Worm (Caenorhabditis elegans) whole organism, L4 larva: ENCODE measurements around the gene hsp-1.

ENCODE experiments used
- D1046.2 ChIP-seq: fragments of 200-800 bp; sonication (Bioruptor generic); IDR thresholded peaks from 2 replicates; pipeline ENCODE4 v1.3.6; 2022; ENCODE audit warnings: missing genetic modification characterization, missing compliant biosample characterization
- F10B5.3 ChIP-seq: sonication (generic microtip); optimal IDR thresholded peaks from 2 replicates; lab custom pipeline; 2016; ENCODE audit warnings: mild to moderate bottlenecking, missing genetic modification characterization, missing compliant biosample characterization
- F37D6.2 ChIP-seq: sonication (generic microtip); optimal IDR thresholded peaks from 2 replicates; lab custom pipeline; 2016; ENCODE audit warnings: mild to moderate bottlenecking, missing genetic modification characterization, missing compliant biosample characterization
- F44E2.7 ChIP-seq: fragments of 200-800 bp; sonication (Bioruptor generic); IDR thresholded peaks from 2 replicates; pipeline ENCODE4 v2.1.2; 2022; ENCODE audit warnings: missing genetic modification characterization, missing compliant biosample characterization
- R02D3.7 ChIP-seq: fragments of 150-350 bp; sonication (generic microtip); optimal IDR thresholded peaks from 3 replicates; lab custom pipeline; 2014; ENCODE audit warnings: missing biosample characterization, missing genetic modification characterization
- T20F7.1 ChIP-seq: fragments of 200-800 bp; sonication (Bioruptor generic); optimal IDR thresholded peaks from 2 replicates; lab custom pipeline; 2018; ENCODE audit warnings: mild to moderate bottlenecking, missing genetic modification characterization, missing compliant biosample characterization
- T26A8.4 ChIP-seq: fragments of 200-800 bp; sonication (Bioruptor generic); IDR thresholded peaks from 2 replicates; pipeline ENCODE4 v1.3.6; 2022; ENCODE audit warnings: missing genetic modification characterization, missing compliant biosample characterization
- Y105C5A.15 ChIP-seq: fragments of 200-800 bp; sonication (Bioruptor generic); IDR thresholded peaks from 2 replicates; pipeline ENCODE4 v1.3.6; 2022; ENCODE audit warnings: missing genetic modification characterization, missing compliant biosample characterization
- Y5F2A.4 ChIP-seq: fragments of 200-800 bp; sonication (Bioruptor generic); optimal IDR thresholded peaks from 2 replicates; lab custom pipeline; 2018; ENCODE audit warnings: mild to moderate bottlenecking, missing genetic modification characterization, missing compliant biosample characterization
- Y75B8A.6 ChIP-seq: fragments of 200-800 bp; sonication (Bioruptor generic); IDR thresholded peaks from 2 replicates; pipeline ENCODE4 v1.3.6; 2022; ENCODE audit warnings: missing genetic modification reagents, missing genetic modification characterization, missing compliant biosample characterization
- aha-1 ChIP-seq: fragments of 150-350 bp; peaks from one replicate; lab custom pipeline; 2014; ENCODE audit warnings: missing biosample characterization, missing genetic modification characterization
- aly-2 ChIP-seq: sonication (generic microtip); optimal IDR thresholded peaks from 2 replicates; lab custom pipeline; 2018; ENCODE audit warnings: missing biosample characterization, missing genetic modification characterization
- ama-1 ChIP-seq: fragments of 150-350 bp; optimal IDR thresholded peaks from 2 replicates; lab custom pipeline; 2014; ENCODE audit warnings: inconsistent platforms, mixed read lengths
- attf-4 ChIP-seq: sonication (generic microtip); optimal IDR thresholded peaks from 3 replicates; lab custom pipeline; 2017; ENCODE audit warnings: missing biosample characterization, missing genetic modification characterization
- ceh-20 ChIP-seq: fragments of 200-800 bp; sonication (Bioruptor generic); IDR thresholded peaks from 2 replicates; pipeline ENCODE4 v1.3.6; 2022; ENCODE audit warnings: missing genetic modification reagents, missing genetic modification characterization, missing compliant biosample characterization
- ceh-32 ChIP-seq: sonication (generic microtip); optimal IDR thresholded peaks from 2 replicates; lab custom pipeline; 2016; ENCODE audit warnings: mild to moderate bottlenecking, missing genetic modification characterization, missing compliant biosample characterization; ENCODE audit not compliant: poor library complexity
- ceh-44 ChIP-seq: fragments of 200-800 bp; sonication (Bioruptor generic); IDR thresholded peaks from 2 replicates; pipeline ENCODE4 v1.3.6; 2022; ENCODE audit warnings: missing genetic modification reagents, missing genetic modification characterization, missing compliant biosample characterization
- ceh-62 ChIP-seq: sonication (generic microtip); optimal IDR thresholded peaks from 2 replicates; lab custom pipeline; 2017; ENCODE audit warnings: missing biosample characterization, missing genetic modification characterization
- ceh-82 ChIP-seq: sonication (generic microtip); optimal IDR thresholded peaks from 2 replicates; lab custom pipeline; 2017; ENCODE audit warnings: missing biosample characterization, missing genetic modification characterization
- ces-1 ChIP-seq: fragments of 150-350 bp; sonication (generic microtip); optimal IDR thresholded peaks from 4 replicates; lab custom pipeline; 2014; ENCODE audit warnings: missing biosample characterization, missing genetic modification reagents, missing genetic modification characterization
- cey-2 ChIP-seq: sonication (generic microtip); optimal IDR thresholded peaks from 3 replicates; lab custom pipeline; 2017; ENCODE audit warnings: missing genetic modification characterization, mild to moderate bottlenecking, missing compliant biosample characterization, antibody characterized with exemption, borderline replicate concordance; ENCODE audit not compliant: insufficient read depth
- ctbp-1 ChIP-seq: fragments of 200-800 bp; sonication (Bioruptor generic); IDR thresholded peaks from 2 replicates; pipeline ENCODE4 v1.3.6; 2022; ENCODE audit warnings: missing genetic modification reagents, missing genetic modification characterization, missing compliant biosample characterization
- daf-12 ChIP-seq: fragments of 150-350 bp; optimal IDR thresholded peaks from 2 replicates; lab custom pipeline; 2014; ENCODE audit warnings: missing biosample characterization, missing genetic modification reagents, missing genetic modification characterization
- daf-16 ChIP-seq, 3 experiments: sonication (generic microtip); optimal IDR thresholded peaks; 2 replicates each; lab custom pipeline; 2016 to 2017; ENCODE audit warnings: missing genetic modification characterization in 3 of 3, missing genetic modification reagents in 3 of 3, mild to moderate bottlenecking in 2 of 3, missing compliant biosample characterization in 2 of 3, missing biosample characterization in 1 of 3, moderate library complexity in 1 of 3
- dmd-6 ChIP-seq: fragments of 200-800 bp; sonication (Bioruptor generic); IDR thresholded peaks from 2 replicates; pipeline ENCODE4 v1.3.6; 2022; ENCODE audit warnings: missing genetic modification reagents, missing genetic modification characterization, missing compliant biosample characterization
- dmd-8 ChIP-seq: fragments of 200-800 bp; sonication (Bioruptor generic); IDR thresholded peaks from 2 replicates; pipeline ENCODE4 v1.3.6; 2022; ENCODE audit warnings: missing genetic modification characterization, missing compliant biosample characterization
- dpl-1 ChIP-seq: fragments of 150-350 bp; optimal IDR thresholded peaks from 2 replicates; lab custom pipeline; 2014; ENCODE audit warnings: missing biosample characterization, missing genetic modification reagents, missing genetic modification characterization
- duxl-1 ChIP-seq: sonication (generic microtip); optimal IDR thresholded peaks from 2 replicates; lab custom pipeline; 2016; ENCODE audit warnings: mild to moderate bottlenecking, missing genetic modification characterization, moderate library complexity, missing compliant biosample characterization; ENCODE audit not compliant: poor library complexity
- egl-43 ChIP-seq: fragments of 200-800 bp; sonication (Bioruptor generic); IDR thresholded peaks from 2 replicates; pipeline ENCODE4 v1.3.6; 2022; ENCODE audit warnings: missing genetic modification reagents, missing genetic modification characterization, missing compliant biosample characterization
- hmg-1.1 ChIP-seq: fragments of 200-800 bp; sonication (Bioruptor generic); IDR thresholded peaks from 2 replicates; pipeline ENCODE4 v1.3.6; 2022; ENCODE audit warnings: missing genetic modification reagents, missing genetic modification characterization, missing compliant biosample characterization
- lim-7 ChIP-seq: fragments of 200-800 bp; sonication (Bioruptor generic); IDR thresholded peaks from 2 replicates; pipeline ENCODE4 v1.3.6; 2022; ENCODE audit warnings: missing genetic modification characterization, missing compliant biosample characterization
- lin-13 ChIP-seq: fragments of 150-350 bp; optimal IDR thresholded peaks from 2 replicates; lab custom pipeline; 2014; ENCODE audit warnings: missing biosample characterization, missing genetic modification reagents, missing genetic modification characterization
- lin-15B ChIP-seq: fragments of 150-350 bp; sonication (generic microtip); optimal IDR thresholded peaks from 3 replicates; lab custom pipeline; 2014; ENCODE audit warnings: missing biosample characterization, missing genetic modification characterization
- mxl-3 ChIP-seq: fragments of 200-800 bp; sonication (Bioruptor generic); optimal IDR thresholded peaks from 2 replicates; lab custom pipeline; 2018; ENCODE audit warnings: mild to moderate bottlenecking, missing genetic modification characterization, missing compliant biosample characterization
- nhr-102 ChIP-seq: sonication (generic microtip); optimal IDR thresholded peaks from 2 replicates; lab custom pipeline; 2016; ENCODE audit warnings: mild to moderate bottlenecking, missing genetic modification characterization, moderate library complexity, missing compliant biosample characterization
- nhr-11 ChIP-seq: fragments of 150-350 bp; optimal IDR thresholded peaks from 2 replicates; lab custom pipeline; 2014; ENCODE audit warnings: missing biosample characterization, missing genetic modification characterization
- nhr-25 ChIP-seq: sonication (generic microtip); optimal IDR thresholded peaks from 2 replicates; lab custom pipeline; 2017; ENCODE audit warnings: missing genetic modification characterization, mild to moderate bottlenecking, missing compliant biosample characterization, antibody characterized with exemption, moderate library complexity, borderline replicate concordance; ENCODE audit not compliant: insufficient read depth
- nhr-42 ChIP-seq: fragments of 200-800 bp; sonication (Bioruptor generic); IDR thresholded peaks from 2 replicates; pipeline ENCODE4 v1.3.6; 2022; ENCODE audit warnings: missing genetic modification characterization, missing compliant biosample characterization
- nhr-48 ChIP-seq: sonication (generic microtip); optimal IDR thresholded peaks from 2 replicates; lab custom pipeline; 2016; ENCODE audit warnings: mild to moderate bottlenecking, missing genetic modification characterization, missing compliant biosample characterization
- nhr-77 ChIP-seq: fragments of 150-350 bp; optimal IDR thresholded peaks from 2 replicates; lab custom pipeline; 2014; ENCODE audit warnings: missing biosample characterization, missing genetic modification characterization
- pha-4 ChIP-seq, 2 experiments: fragments of 150-350 bp in 1 of 2; fragments of 200-800 bp in 1 of 2; sonication (Bioruptor generic) in 1 of 2; IDR thresholded peaks in 1 of 2; optimal IDR thresholded peaks in 1 of 2; 2 replicates each; pipeline versions ENCODE4 v1.3.6 to Lab custom; 2014 to 2022; ENCODE audit warnings: missing genetic modification characterization in 2 of 2, missing genetic modification reagents in 2 of 2, missing biosample characterization in 1 of 2, missing compliant biosample characterization in 1 of 2
- pqm-1 ChIP-seq: sonication (generic microtip); optimal IDR thresholded peaks from 2 replicates; lab custom pipeline; 2017; ENCODE audit warnings: missing biosample characterization, missing genetic modification characterization
- skn-1 ChIP-seq: fragments of 150-350 bp; optimal IDR thresholded peaks from 2 replicates; lab custom pipeline; 2014; ENCODE audit warnings: missing biosample characterization, missing genetic modification characterization
- snpc-1.2 ChIP-seq: fragments of 200-800 bp; sonication (Bioruptor generic); IDR thresholded peaks from 2 replicates; pipeline ENCODE4 v1.3.6; 2022; ENCODE audit warnings: missing genetic modification reagents, missing genetic modification characterization, missing compliant biosample characterization
- tag-97 ChIP-seq: fragments of 200-800 bp; sonication (Bioruptor generic); IDR thresholded peaks from 2 replicates; pipeline ENCODE4 v1.3.6; 2022; ENCODE audit warnings: missing genetic modification characterization, missing compliant biosample characterization
- tra-1 ChIP-seq: fragments of 200-800 bp; sonication (Bioruptor generic); IDR thresholded peaks from 2 replicates; pipeline ENCODE4 v1.3.6; 2022; ENCODE audit warnings: missing genetic modification reagents, missing genetic modification characterization, missing compliant biosample characterization
- unc-39 ChIP-seq: sonication (generic microtip); optimal IDR thresholded peaks from 2 replicates; lab custom pipeline; 2017; ENCODE audit warnings: missing biosample characterization, missing genetic modification characterization
- vab-7 ChIP-seq: fragments of 200-800 bp; sonication (Bioruptor generic); IDR thresholded peaks from 2 replicates; pipeline ENCODE4 v1.3.6; 2022; ENCODE audit warnings: missing genetic modification reagents, missing genetic modification characterization, missing compliant biosample characterization
- zip-11 ChIP-seq: fragments of 200-800 bp; sonication (Bioruptor generic); IDR thresholded peaks from 2 replicates; pipeline ENCODE4 v1.3.6; 2022; ENCODE audit warnings: missing genetic modification characterization, missing compliant biosample characterization
- zip-2 ChIP-seq: fragments of 150-350 bp; optimal IDR thresholded peaks from 2 replicates; lab custom pipeline; 2014; ENCODE audit warnings: missing biosample characterization, missing genetic modification characterization
- ztf-11 ChIP-seq: fragments of 150-350 bp; optimal IDR thresholded peaks from 2 replicates; lab custom pipeline; 2014; ENCODE audit warnings: missing biosample characterization, missing genetic modification characterization
- ztf-7 ChIP-seq: fragments of 150-350 bp; optimal IDR thresholded peaks from 2 replicates; lab custom pipeline; 2014; ENCODE audit warnings: missing biosample characterization, missing genetic modification characterization

Gene hsp-1

DNA sequence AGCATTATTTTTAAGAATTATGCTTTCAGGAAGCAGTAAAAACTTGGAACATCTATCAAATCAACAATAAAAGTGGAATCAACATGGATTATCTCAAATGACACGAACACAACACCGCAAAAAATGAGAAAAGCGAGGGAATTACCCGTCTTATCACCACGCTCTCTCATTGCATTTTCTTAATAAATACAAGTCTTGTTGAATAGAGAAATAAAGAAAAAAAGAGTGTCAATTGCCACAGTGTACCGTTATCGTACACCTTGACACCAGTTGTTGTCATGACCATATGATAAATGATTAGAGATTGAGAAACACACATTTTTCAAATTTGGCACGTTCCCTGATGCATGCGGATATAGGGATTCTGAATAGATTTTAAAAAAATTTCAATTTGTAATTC lies 15.0 kb upstream of the hsp-1 start (continued):
- TF ChIP-seq ceh-32 (tag; lab: Kevin White, UChicago), result no peak
- no peak for TF ChIP-seq T20F7.1
- TF ChIP-seq skn-1 (tag; lab: Kevin White, UChicago), result no peak
- no peak for TF ChIP-seq hmg-1.1 (GFP tag; lab: Robert Waterston, UW)
- peak; percentile 94 for TF ChIP-seq mxl-3 (GFP tag; lab: Kevin White, UChicago)
- TF ChIP-seq nhr-42, result no peak
- no peak for TF ChIP-seq ceh-44 (GFP tag; lab: Robert Waterston, UW)
- TF ChIP-seq lin-13 (GFP tag; lab: Kevin White, UChicago), result peak; percentile 0
- no peak for TF ChIP-seq daf-12 (tag; lab: Kevin White, UChicago)
- TF ChIP-seq ztf-11 (tag; lab: Kevin White, UChicago), result no peak
- TF ChIP-seq Y105C5A.15 (GFP tag; lab: Robert Waterston, UW), result no peak
- peak; percentile 90 for TF ChIP-seq aha-1 (tag; lab: Kevin White, UChicago)
- TF ChIP-seq cey-2 (tag; lab: Kevin White, UChicago), result no peak
- TF ChIP-seq ces-1 (GFP tag; lab: Kevin White, UChicago), result no peak
- TF ChIP-seq tag-97 (GFP tag; lab: Robert Waterston, UW), result no peak
- TF ChIP-seq unc-39 (tag; lab: Kevin White, UChicago), result no peak
- no peak for TF ChIP-seq F37D6.2 (tag; lab: Kevin White, UChicago)
- TF ChIP-seq vab-7 (GFP tag; lab: Robert Waterston, UW), result no peak
- peak; percentile 27 for TF ChIP-seq nhr-102 (tag; lab: Kevin White, UChicago)
- no peak for TF ChIP-seq Y75B8A.6 (GFP tag; lab: Robert Waterston, UW)
- no peak for TF ChIP-seq zip-11
- 0 out of 2 replicates have a peak, but pooled peaks have one; percentile 63 for TF ChIP-seq tra-1
- TF ChIP-seq D1046.2 (GFP tag; lab: Robert Waterston, UW), result no peak
- no peak for TF ChIP-seq nhr-11 (tag; lab: Kevin White, UChicago)
- TF ChIP-seq egl-43, result no peak
- TF ChIP-seq dpl-1 (GFP tag; lab: Kevin White, UChicago), result no peak
- no peak for TF ChIP-seq ceh-62 (tag; lab: Kevin White, UChicago)
- TF ChIP-seq lim-7 (GFP tag; lab: Robert Waterston, UW), result no peak
- TF ChIP-seq aly-2 (tag; lab: Kevin White, UChicago), result no peak
- TF ChIP-seq nhr-25, result no peak
- TF ChIP-seq pqm-1, result peak; percentile 95
- no peak for TF ChIP-seq dmd-8 (GFP tag; lab: Robert Waterston, UW)
- TF ChIP-seq attf-4 (tag; lab: Kevin White, UChicago), result no peak
- TF ChIP-seq nhr-77, result peak; percentile 88
- peak; percentile 75 for TF ChIP-seq nhr-48 (tag; lab: Kevin White, UChicago)
- TF ChIP-seq ctbp-1 (GFP tag; lab: Robert Waterston, UW), result no peak
- TF ChIP-seq T26A8.4, result 0 out of 2 replicates have a peak, but pooled peaks have one; percentile 21
- TF ChIP-seq dmd-6, result peak; percentile 91
- TF ChIP-seq snpc-1.2 (GFP tag; lab: Robert Waterston, UW), result no peak
- TF ChIP-seq Y5F2A.4, result no peak
- TF ChIP-seq pha-4 (GFP tag; IDR thresholded peaks at IDR 0.05; lab: Robert Waterston, UW), result no peak
- no peak for TF ChIP-seq pha-4 (tag; optimal IDR thresholded peaks at IDR 0.05; lab: Kevin White, UChicago)
- no peak for TF ChIP-seq F10B5.3 (tag; lab: Kevin White, UChicago)
- no peak for TF ChIP-seq R02D3.7 (tag; lab: Kevin White, UChicago)
- no peak for TF ChIP-seq F44E2.7 (GFP tag; lab: Robert Waterston, UW)
- peak in 1 of 2 experiments; percentile 54 for TF ChIP-seq daf-16 (GFP tag; optimal IDR thresholded peaks at IDR 0.05; lab: Kevin White, UChicago)
- TF ChIP-seq daf-16 (tag; optimal IDR thresholded peaks at IDR 0.05; lab: Kevin White, UChicago), result peak; percentile 96
- no peak for TF ChIP-seq zip-2 (tag; lab: Kevin White, UChicago)
- TF ChIP-seq ceh-82, result no peak
- TF ChIP-seq ztf-7, result peak; percentile 26
- TF ChIP-seq ama-1 (lab: Kevin White, UChicago), result peak; percentile 84
- TF ChIP-seq ceh-20 (GFP tag; lab: Robert Waterston, UW), result no peak
- no peak for TF ChIP-seq duxl-1 (tag; lab: Kevin White, UChicago)
- TF ChIP-seq lin-15B (tag; lab: Kevin White, UChicago), result no peak
